Fruit fly (Drosophila melanogaster): ENCODE data around the gene CG7330.

dm6 chr3L:18106021-18106944 is 42.4 kb upstream of the CG7330 start, which contains the start of the genes CG13698 and mRpS26:
- TF ChIP-seq repo (GFP tag; optimal IDR thresholded peaks at IDR 0.05) (peak; percentile 10), lilli (GFP tag; optimal IDR thresholded peaks at IDR 0.05) (peak; percentile 71), croc (GFP tag; conservative IDR thresholded peaks at IDR 0.05) (peak; percentile 22; the same call in 1 of the 3 replicates)

Measured in whole organism, embryonic.